Fruit fly (Drosophila melanogaster) whole organism, pupa: ENCODE data around the gene galla-2.

Experiments used
- CG10348 ChIP-seq: fragments of 200-800 bp; sonication (Bioruptor generic); IDR thresholded peaks from 2 replicates; pipeline ENCODE4 v1.3.6; 2022; ENCODE audit warnings: missing biosample characterization, missing genetic modification characterization
- CG13204 ChIP-seq: fragments of 200-800 bp; sonication (Bioruptor generic); optimal IDR thresholded peaks from 2 replicates; lab custom pipeline; 2018; ENCODE audit warnings: missing biosample characterization, mild to moderate bottlenecking, missing genetic modification characterization, moderate library complexity
- CG14655 ChIP-seq: fragments of 200-800 bp; sonication (Bioruptor generic); optimal IDR thresholded peaks from 3 replicates; lab custom pipeline; 2017; ENCODE audit warnings: mild to moderate bottlenecking, missing biosample characterization, missing genetic modification reagents, missing genetic modification characterization
- CG34367 ChIP-seq: fragments of 200-800 bp; sonication (Bioruptor generic); optimal IDR thresholded peaks from 2 replicates; lab custom pipeline; 2018; ENCODE audit warnings: missing biosample characterization, mild to moderate bottlenecking, missing genetic modification characterization
- CG4496 ChIP-seq: fragments of 200-800 bp; sonication (Bioruptor generic); IDR thresholded peaks from 3 replicates; pipeline ENCODE4 v1.3.6; 2022; ENCODE audit warnings: missing biosample characterization, missing genetic modification characterization
- CG8159 ChIP-seq: fragments of 200-800 bp; sonication (Bioruptor generic); optimal IDR thresholded peaks from 3 replicates; lab custom pipeline; 2018; ENCODE audit warnings: missing biosample characterization, mild to moderate bottlenecking, missing genetic modification characterization, moderate library complexity
- CG8301 ChIP-seq: fragments of 200-800 bp; sonication (Bioruptor generic); optimal IDR thresholded peaks from 2 replicates; lab custom pipeline; 2018; ENCODE audit warnings: missing biosample characterization, mild to moderate bottlenecking, missing genetic modification characterization
- CG9948 ChIP-seq: fragments of 200-800 bp; sonication (Bioruptor generic); optimal IDR thresholded peaks from 2 replicates; lab custom pipeline; 2018; ENCODE audit warnings: missing biosample characterization, mild to moderate bottlenecking, missing genetic modification characterization, moderate library complexity
- Ets98B ChIP-seq: fragments of 200-800 bp; sonication (Bioruptor generic); IDR thresholded peaks from 2 replicates; pipeline ENCODE4 v1.3.6; 2022; ENCODE audit warnings: missing biosample characterization, missing genetic modification characterization
- fd96Ca ChIP-seq: fragments of 200-800 bp; sonication (Bioruptor generic); IDR thresholded peaks from 3 replicates; pipeline ENCODE4 v1.3.6; 2022; ENCODE audit warnings: missing biosample characterization, missing genetic modification characterization
- gl ChIP-seq: fragments of 200-800 bp; sonication (Bioruptor generic); optimal IDR thresholded peaks from 2 replicates; lab custom pipeline; 2018; ENCODE audit warnings: missing biosample characterization, mild to moderate bottlenecking, missing genetic modification characterization

DNA sequence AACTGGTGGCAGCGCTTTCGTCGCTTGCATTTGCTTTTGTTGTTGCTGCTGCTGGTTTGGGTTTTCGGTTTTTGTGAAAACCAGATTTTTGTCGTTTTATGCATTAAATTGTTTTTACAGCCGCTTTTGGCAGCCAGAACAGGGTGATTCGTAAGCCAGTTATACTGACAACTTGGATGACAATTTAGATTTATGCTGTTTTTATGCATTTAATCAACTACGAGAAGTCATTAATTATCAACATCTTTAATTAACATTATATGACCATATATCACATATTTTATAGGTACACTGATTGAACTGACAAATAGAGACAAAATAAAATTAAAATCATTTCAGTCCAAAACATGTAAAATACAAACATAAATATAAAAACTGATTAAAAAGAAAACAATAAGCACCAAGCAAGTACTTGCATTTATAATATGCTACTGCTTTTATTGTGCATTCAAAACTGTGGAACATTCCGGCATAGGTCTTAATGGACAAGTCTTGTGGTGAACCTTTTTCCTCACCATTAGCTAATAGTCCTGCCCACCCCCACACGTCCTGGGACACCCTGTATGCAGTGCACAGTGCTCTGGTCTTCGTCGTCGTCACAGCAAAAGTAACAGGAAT is 27.8 kb upstream of the galla-2 start:
- TF ChIP-seq fd96Ca (GFP tag; lab: Robert Waterston, UW), result peak; percentile 23; the same call in 2 of the 3 replicates
- peak; percentile 26; the same call in 1 of the 2 replicates for TF ChIP-seq Ets98B
- no peak for TF ChIP-seq CG10348 (GFP tag; lab: Robert Waterston, UW)
- TF ChIP-seq CG8159 (tag; lab: Kevin White, UChicago), result peak; percentile 93
- peak; percentile 94 for TF ChIP-seq CG14655 (GFP tag; lab: Kevin White, UChicago)
- TF ChIP-seq CG9948 (tag; lab: Kevin White, UChicago), result peak; percentile 93
- no peak for TF ChIP-seq CG13204 (GFP tag; lab: Kevin White, UChicago)
- TF ChIP-seq CG34367 (tag; lab: Kevin White, UChicago), result peak; percentile 80
- peak; percentile 68 for TF ChIP-seq gl (tag; lab: Kevin White, UChicago)
- no peak; the same call in 2 of the 3 replicates for TF ChIP-seq CG4496
- peak; percentile 87 for TF ChIP-seq CG8301 (tag; lab: Kevin White, UChicago)
